Fruit fly (Drosophila melanogaster) whole organism, embryonic: ENCODE results near the gene Ogdh.
A peak's percentile ranks its signal among the peaks of the same experiment; 100 is the strongest.

Experiments
- Adf1 ChIP-seq: fragments of 200-800 bp; sonication (Bioruptor generic); IDR thresholded peaks from 2 replicates; pipeline ENCODE4 v1.3.6; 2022; ENCODE audit warnings: missing biosample characterization, missing genetic modification characterization
- Aef1 ChIP-seq: fragments of 200-800 bp; sonication (Bioruptor generic); IDR thresholded peaks from 3 replicates; pipeline ENCODE4 v1.3.6; 2022; ENCODE audit warnings: missing biosample characterization, missing genetic modification characterization
- CG11085 ChIP-seq: fragments of 200-800 bp; sonication (Bioruptor generic); IDR thresholded peaks from 2 replicates; pipeline ENCODE4 v1.3.6; 2022; ENCODE audit warnings: missing biosample characterization, missing genetic modification characterization
- CG13424 ChIP-seq: fragments of 200-800 bp; sonication (Bioruptor generic); optimal IDR thresholded peaks from 2 replicates; lab custom pipeline; 2019; ENCODE audit warnings: missing biosample characterization, mild to moderate bottlenecking, missing genetic modification characterization, moderate library complexity
- CG14050 ChIP-seq: fragments of 200-800 bp; sonication (Bioruptor generic); IDR thresholded peaks from 3 replicates; pipeline ENCODE4 v1.3.6; 2022; ENCODE audit warnings: missing biosample characterization, missing genetic modification characterization
- CG15269 ChIP-seq: fragments of 200-800 bp; sonication (Bioruptor generic); optimal IDR thresholded peaks from 2 replicates; lab custom pipeline; 2018; ENCODE audit warnings: missing biosample characterization, mild to moderate bottlenecking, missing genetic modification characterization, moderate library complexity
- CG16863 ChIP-seq: fragments of 200-800 bp; sonication (Bioruptor generic); optimal IDR thresholded peaks from 3 replicates; lab custom pipeline; 2016; ENCODE audit warnings: missing biosample characterization, missing genetic modification characterization
- CG17328 ChIP-seq: fragments of 200-800 bp; sonication (Bioruptor generic); IDR thresholded peaks from 2 replicates; pipeline ENCODE4 v1.3.6; 2022; ENCODE audit warnings: missing biosample characterization, missing genetic modification characterization
- CG31441 ChIP-seq: fragments of 200-800 bp; sonication (Bioruptor generic); IDR thresholded peaks from 2 replicates; pipeline ENCODE4 v1.3.6; 2022; ENCODE audit warnings: missing biosample characterization, missing genetic modification characterization
- CG3281 ChIP-seq: fragments of 200-800 bp; sonication (Bioruptor generic); optimal IDR thresholded peaks from 3 replicates; lab custom pipeline; 2017; ENCODE audit warnings: missing biosample characterization, mild to moderate bottlenecking, missing genetic modification characterization
- CG3407 ChIP-seq: fragments of 200-800 bp; sonication (Bioruptor generic); optimal IDR thresholded peaks from 2 replicates; lab custom pipeline; 2018; ENCODE audit warnings: missing biosample characterization, mild to moderate bottlenecking, missing genetic modification characterization
- CG4820 ChIP-seq: fragments of 200-800 bp; sonication (Bioruptor generic); optimal IDR thresholded peaks from 3 replicates; lab custom pipeline; 2016; ENCODE audit warnings: missing biosample characterization, missing genetic modification characterization
- CG4854 ChIP-seq: fragments of 200-800 bp; sonication (Bioruptor generic); optimal IDR thresholded peaks from 2 replicates; lab custom pipeline; 2016; ENCODE audit warnings: missing biosample characterization, missing genetic modification characterization, inconsistent platforms
- CG5180 ChIP-seq: fragments of 200-800 bp; sonication (Bioruptor generic); optimal IDR thresholded peaks from 3 replicates; lab custom pipeline; 2017; ENCODE audit warnings: missing biosample characterization, missing genetic modification characterization, mild to moderate bottlenecking, moderate library complexity, missing genetic modification reagents
- CG6854 ChIP-seq: fragments of 200-800 bp; sonication (Bioruptor generic); optimal IDR thresholded peaks from 3 replicates; lab custom pipeline; 2017; ENCODE audit warnings: missing biosample characterization, mild to moderate bottlenecking, missing genetic modification characterization
- CG7839 ChIP-seq: fragments of 200-800 bp; sonication (Bioruptor generic); optimal IDR thresholded peaks from 3 replicates; lab custom pipeline; 2018; ENCODE audit warnings: missing biosample characterization, mild to moderate bottlenecking, missing genetic modification characterization, moderate library complexity
- CG9727 ChIP-seq: fragments of 200-800 bp; sonication (Bioruptor generic); optimal IDR thresholded peaks from 3 replicates; lab custom pipeline; 2017; ENCODE audit warnings: missing biosample characterization, mild to moderate bottlenecking, missing genetic modification characterization
- CG9797 ChIP-seq: fragments of 200-800 bp; sonication (Bioruptor generic); optimal IDR thresholded peaks from 3 replicates; lab custom pipeline; 2018; ENCODE audit warnings: missing biosample characterization, mild to moderate bottlenecking, missing genetic modification characterization
- Dfd ChIP-seq, 2 experiments: fragments of >200 bp; optimal IDR thresholded peaks; 2 replicates each; lab custom pipeline; 2017; ENCODE audit warnings: missing biosample characterization in 2 of 2, missing genetic modification characterization in 2 of 2
- Ets97D ChIP-seq: fragments of 200-800 bp; sonication (Bioruptor generic); optimal IDR thresholded peaks from 3 replicates; lab custom pipeline; 2016; ENCODE audit warnings: missing biosample characterization, missing genetic modification characterization
- H15 ChIP-seq: fragments of 200-800 bp; sonication (Bioruptor generic); IDR thresholded peaks from 3 replicates; pipeline ENCODE4 v1.3.6; 2022; ENCODE audit warnings: missing biosample characterization, missing genetic modification characterization
- HLH4C ChIP-seq: fragments of 200-800 bp; sonication (Bioruptor generic); IDR thresholded peaks from 3 replicates; pipeline ENCODE4 v1.3.6; 2022; ENCODE audit warnings: missing biosample characterization, missing genetic modification characterization; ENCODE audit not compliant: partially characterized antibody
- Jarid2 ChIP-seq: fragments of 200-800 bp; sonication (Bioruptor generic); optimal IDR thresholded peaks from 3 replicates; lab custom pipeline; 2017; ENCODE audit warnings: mild to moderate bottlenecking, missing biosample characterization, missing genetic modification reagents, missing genetic modification characterization
- Poxn ChIP-seq: fragments of 200-800 bp; sonication (Bioruptor generic); IDR thresholded peaks from 2 replicates; pipeline ENCODE4 v1.3.6; 2022; ENCODE audit warnings: missing biosample characterization, missing genetic modification characterization
- Sin3A ChIP-seq: fragments of >200 bp; optimal IDR thresholded peaks from 2 replicates; lab custom pipeline; 2018
- Taf1 ChIP-seq: fragments of 200-800 bp; sonication (Bioruptor generic); IDR thresholded peaks from 2 replicates; pipeline ENCODE4 v1.3.6; 2022; ENCODE audit warnings: missing biosample characterization, missing genetic modification characterization
- Usf ChIP-seq: fragments of 200-800 bp; sonication (Bioruptor generic); optimal IDR thresholded peaks from 2 replicates; lab custom pipeline; 2017; ENCODE audit warnings: missing genotype, missing biosample characterization, missing genetic modification characterization
- YL-1 ChIP-seq: fragments of 200-800 bp; sonication (Bioruptor generic); optimal IDR thresholded peaks from 3 replicates; lab custom pipeline; 2017; ENCODE audit warnings: missing biosample characterization, mild to moderate bottlenecking, missing genetic modification characterization
- abd-A ChIP-seq: fragments of 200-800 bp; sonication (Bioruptor generic); optimal IDR thresholded peaks from 3 replicates; lab custom pipeline; 2019; ENCODE audit warnings: missing biosample characterization, mild to moderate bottlenecking, missing genetic modification characterization, moderate library complexity
- ac ChIP-seq: fragments of 200-800 bp; sonication (Bioruptor generic); optimal IDR thresholded peaks from 3 replicates; lab custom pipeline; 2017; ENCODE audit warnings: missing biosample characterization, mild to moderate bottlenecking, missing genetic modification characterization
- al ChIP-seq: fragments of 200-800 bp; sonication (Bioruptor generic); IDR thresholded peaks from 2 replicates; pipeline ENCODE4 v1.3.6; 2022; ENCODE audit warnings: missing biosample characterization, missing genetic modification characterization
- ash1 ChIP-seq: fragments of 200-800 bp; sonication (Bioruptor generic); optimal IDR thresholded peaks from 2 replicates; lab custom pipeline; 2018; ENCODE audit warnings: missing biosample characterization, mild to moderate bottlenecking, missing genetic modification characterization
- bab2 ChIP-seq: fragments of 200-800 bp; sonication (Bioruptor generic); optimal IDR thresholded peaks from 2 replicates; lab custom pipeline; 2016; ENCODE audit warnings: missing biosample characterization, missing genetic modification characterization
- da ChIP-seq: fragments of 200-800 bp; sonication (Bioruptor generic); optimal IDR thresholded peaks from 2 replicates; lab custom pipeline; 2016; ENCODE audit warnings: missing biosample characterization, missing genetic modification characterization
- dm ChIP-seq: fragments of 200-800 bp; sonication (Bioruptor generic); optimal IDR thresholded peaks from 3 replicates; lab custom pipeline; 2016; ENCODE audit warnings: missing biosample characterization, missing genetic modification characterization
- dmrt99B ChIP-seq: fragments of 200-800 bp; sonication (Bioruptor generic); optimal IDR thresholded peaks from 2 replicates; lab custom pipeline; 2018; ENCODE audit warnings: missing biosample characterization, mild to moderate bottlenecking, missing genetic modification characterization, moderate library complexity
- gem ChIP-seq: fragments of 200-800 bp; sonication (Bioruptor generic); optimal IDR thresholded peaks from 2 replicates; lab custom pipeline; 2019; ENCODE audit warnings: missing biosample characterization, mild to moderate bottlenecking, missing genetic modification characterization, moderate library complexity
- hbn ChIP-seq: fragments of 200-800 bp; sonication (Bioruptor generic); IDR thresholded peaks from 2 replicates; pipeline ENCODE4 v1.3.6; 2022; ENCODE audit warnings: missing biosample characterization, missing genetic modification characterization; ENCODE audit not compliant: partially characterized antibody
- hkb ChIP-seq, 2 experiments: fragments of 200-800 bp in 1 of 2; fragments of >200 bp in 1 of 2; sonication (Bioruptor generic) in 1 of 2; IDR thresholded peaks in 1 of 2; optimal IDR thresholded peaks in 1 of 2; 2 replicates each; pipeline versions ENCODE4 v1.3.6 to Lab custom; 2017 to 2022; ENCODE audit warnings: missing biosample characterization in 1 of 2, missing genetic modification characterization in 1 of 2
- ind ChIP-seq: fragments of 200-800 bp; sonication (Bioruptor generic); optimal IDR thresholded peaks from 3 replicates; lab custom pipeline; 2016; ENCODE audit warnings: missing biosample characterization, missing genetic modification characterization
- lilli ChIP-seq: fragments of 200-800 bp; sonication (Bioruptor generic); optimal IDR thresholded peaks from 3 replicates; lab custom pipeline; 2016; ENCODE audit warnings: missing biosample characterization, missing genetic modification characterization
- mam ChIP-seq: fragments of 200-800 bp; sonication (Bioruptor generic); optimal IDR thresholded peaks from 3 replicates; lab custom pipeline; 2016; ENCODE audit warnings: missing biosample characterization, missing genetic modification characterization
- phol ChIP-seq: fragments of 200-800 bp; sonication (Bioruptor generic); optimal IDR thresholded peaks from 3 replicates; lab custom pipeline; 2018; ENCODE audit warnings: missing biosample characterization, mild to moderate bottlenecking, missing genetic modification characterization, moderate library complexity
- repo ChIP-seq: fragments of 200-800 bp; sonication (Bioruptor generic); optimal IDR thresholded peaks from 2 replicates; lab custom pipeline; 2016; ENCODE audit warnings: missing biosample characterization, missing genetic modification characterization
- shn ChIP-seq: fragments of 200-800 bp; sonication (Bioruptor generic); optimal IDR thresholded peaks from 3 replicates; lab custom pipeline; 2016; ENCODE audit warnings: missing biosample characterization, missing genetic modification characterization
- sima ChIP-seq: fragments of 200-800 bp; sonication (Bioruptor generic); optimal IDR thresholded peaks from 2 replicates; lab custom pipeline; 2016; ENCODE audit warnings: missing biosample characterization, missing genetic modification characterization
- tll ChIP-seq, 2 experiments: fragments of 200-800 bp in 1 of 2; fragments of >200 bp in 1 of 2; sonication (Bioruptor generic) in 1 of 2; optimal IDR thresholded peaks; 2 replicates each; lab custom pipeline; 2017 to 2019; ENCODE audit warnings: missing biosample characterization in 2 of 2, missing genetic modification characterization in 2 of 2, mild to moderate bottlenecking in 1 of 2, moderate library complexity in 1 of 2
- ttk ChIP-seq: fragments of 200-800 bp; sonication (Bioruptor generic); IDR thresholded peaks from 2 replicates; pipeline ENCODE4 v2.1.2; 2022; ENCODE audit warnings: missing biosample characterization, missing genetic modification characterization
- wor ChIP-seq: fragments of 200-800 bp; sonication (Bioruptor generic); IDR thresholded peaks from 2 replicates; pipeline ENCODE4 v1.3.6; 2022; ENCODE audit warnings: missing biosample characterization, missing genetic modification characterization
- zfh1 ChIP-seq: fragments of 200-800 bp; sonication (Bioruptor generic); IDR thresholded peaks from 3 replicates; pipeline ENCODE4 v1.3.6; 2022; ENCODE audit warnings: missing biosample characterization, missing genetic modification characterization

The Ogdh gene

DNA sequence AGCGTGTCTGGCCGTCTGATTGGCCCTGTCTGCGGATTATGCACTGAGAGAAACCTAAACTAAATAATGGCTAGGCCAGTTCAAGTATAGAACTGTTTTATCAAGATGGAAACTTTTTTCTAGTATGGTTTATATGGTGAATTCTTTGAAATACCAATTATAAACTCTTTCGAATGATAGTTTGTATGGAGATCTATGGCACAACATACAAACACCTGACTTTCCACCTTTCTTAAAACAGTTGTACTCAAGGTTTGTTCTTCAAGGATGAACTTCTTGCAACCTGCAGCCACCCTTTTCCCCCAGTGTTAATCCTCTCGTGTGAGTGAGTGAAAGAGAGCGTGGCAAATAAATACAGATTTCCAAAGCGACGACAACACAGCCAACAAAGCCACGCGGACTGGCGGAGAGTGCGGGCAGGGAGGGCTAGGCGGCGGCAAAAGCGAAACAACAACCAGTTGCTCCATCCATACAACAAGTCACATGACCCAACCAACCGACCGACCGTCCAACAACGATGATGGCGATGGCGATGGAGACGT, 49.7 kb downstream of the Ogdh start (continued):
- peak; percentile 33; the same call in 1 of the 2 replicates for TF ChIP-seq Poxn (GFP tag; lab: Robert Waterston, UW)
- TF ChIP-seq abd-A = peak; percentile 12
- TF ChIP-seq Adf1 = peak; percentile 56
- TF ChIP-seq CG16863 (GFP tag; lab: Kevin White, UChicago) = peak; percentile 79
- peak; percentile 93 for TF ChIP-seq dmrt99B (tag; lab: Kevin White, UChicago)
- peak; percentile 62 for TF ChIP-seq Usf (GFP tag; lab: Kevin White, UChicago)
- TF ChIP-seq CG4854 (GFP tag; lab: Kevin White, UChicago) = peak; percentile 81
- TF ChIP-seq Ets97D (GFP tag; lab: Kevin White, UChicago) = peak; percentile 55
- TF ChIP-seq CG9727 = peak; percentile 85
- TF ChIP-seq da = peak; percentile 78
- TF ChIP-seq shn (GFP tag; lab: Kevin White, UChicago) = peak; percentile 92
- peak; percentile 80 for TF ChIP-seq ttk (GFP tag; lab: Robert Waterston, UW)
- TF ChIP-seq Aef1 (GFP tag; lab: Robert Waterston, UW) = peak; percentile 86
- peak; percentile 61 for TF ChIP-seq CG17328 (GFP tag; lab: Robert Waterston, UW)
- TF ChIP-seq CG5180 (GFP tag; lab: Kevin White, UChicago) = peak; percentile 76
- TF ChIP-seq YL-1 (GFP tag; lab: Kevin White, UChicago) = peak; percentile 10
- TF ChIP-seq H15 = peak; percentile 80
- TF ChIP-seq HLH4C (GFP tag; lab: Robert Waterston, UW) = no peak
- TF ChIP-seq zfh1 (GFP tag; lab: Robert Waterston, UW) = peak; percentile 82
- peak; percentile 73 for TF ChIP-seq CG6854 (GFP tag; lab: Kevin White, UChicago)
- no peak for TF ChIP-seq Dfd (GFP tag; optimal IDR thresholded peaks at IDR 0.05; lab: Kevin White, UChicago)
- TF ChIP-seq CG31441 (GFP tag; lab: Robert Waterston, UW) = peak; percentile 84
- TF ChIP-seq ind (GFP tag; lab: Kevin White, UChicago) = peak; percentile 85
- TF ChIP-seq CG13424 (tag; lab: Kevin White, UChicago) = peak; percentile 87
- peak; percentile 67 for TF ChIP-seq Taf1 (GFP tag; lab: Robert Waterston, UW)
- peak; percentile 90 for TF ChIP-seq CG3281
- no peak for TF ChIP-seq tll (GFP tag; optimal IDR thresholded peaks at IDR 0.05; lab: Kevin White, UChicago)
- TF ChIP-seq dm = peak; percentile 73
- peak; percentile 76 for TF ChIP-seq CG14050 (GFP tag; lab: Robert Waterston, UW)
- TF ChIP-seq CG15269 (tag; lab: Kevin White, UChicago) = peak; percentile 92
- TF ChIP-seq hkb (optimal IDR thresholded peaks at IDR 0.05; lab: Kevin White, UChicago) = no peak
- TF ChIP-seq hkb (GFP tag; IDR thresholded peaks at IDR 0.05; lab: Robert Waterston, UW) = peak; percentile 89
- no peak for TF ChIP-seq ash1 (GFP tag; lab: Kevin White, UChicago)
- peak; percentile 91 for TF ChIP-seq al (GFP tag; lab: Robert Waterston, UW)
- peak; percentile 18 for TF ChIP-seq CG9797 (GFP tag; lab: Kevin White, UChicago)
- TF ChIP-seq lilli (GFP tag; lab: Kevin White, UChicago) = peak; percentile 88
- TF ChIP-seq CG7839 (tag; lab: Kevin White, UChicago) = peak; percentile 93
- peak; percentile 89 for TF ChIP-seq bab2
- peak; percentile 67 for TF ChIP-seq Jarid2 (GFP tag; lab: Kevin White, UChicago)
- peak; percentile 89 for TF ChIP-seq repo
- peak; percentile 61 for TF ChIP-seq CG11085 (GFP tag; lab: Robert Waterston, UW)
- peak; percentile 60 for TF ChIP-seq CG3407 (GFP tag; lab: Kevin White, UChicago)
- TF ChIP-seq phol = peak; percentile 85
- peak; percentile 88 for TF ChIP-seq mam (GFP tag; lab: Kevin White, UChicago)
- peak; percentile 94 for TF ChIP-seq gem (tag; lab: Kevin White, UChicago)
- TF ChIP-seq sima (GFP tag; lab: Kevin White, UChicago) = peak; percentile 77
- TF ChIP-seq CG4820 (GFP tag; lab: Kevin White, UChicago) = peak; percentile 81
- no peak for TF ChIP-seq ac (GFP tag; lab: Kevin White, UChicago)
- TF ChIP-seq wor (GFP tag; lab: Robert Waterston, UW) = peak; percentile 64
- TF ChIP-seq hbn = no peak
- no peak for TF ChIP-seq Sin3A
